Worm (Caenorhabditis elegans) whole organism, L4 larva: ENCODE results near the gene wdr-60.

ENCODE experiments used
- R02D3.7 ChIP-seq: fragments of 150-350 bp; sonication (generic microtip); optimal IDR thresholded peaks from 3 replicates; lab custom pipeline; 2014; ENCODE audit warnings: missing biosample characterization, missing genetic modification characterization
- jun-1 ChIP-seq: fragments of 150-350 bp; optimal IDR thresholded peaks from 2 replicates; lab custom pipeline; 2014; ENCODE audit warnings: missing biosample characterization, missing genetic modification reagents, missing genetic modification characterization
- unc-39 ChIP-seq: sonication (generic microtip); optimal IDR thresholded peaks from 2 replicates; lab custom pipeline; 2017; ENCODE audit warnings: missing biosample characterization, missing genetic modification characterization

DNA sequence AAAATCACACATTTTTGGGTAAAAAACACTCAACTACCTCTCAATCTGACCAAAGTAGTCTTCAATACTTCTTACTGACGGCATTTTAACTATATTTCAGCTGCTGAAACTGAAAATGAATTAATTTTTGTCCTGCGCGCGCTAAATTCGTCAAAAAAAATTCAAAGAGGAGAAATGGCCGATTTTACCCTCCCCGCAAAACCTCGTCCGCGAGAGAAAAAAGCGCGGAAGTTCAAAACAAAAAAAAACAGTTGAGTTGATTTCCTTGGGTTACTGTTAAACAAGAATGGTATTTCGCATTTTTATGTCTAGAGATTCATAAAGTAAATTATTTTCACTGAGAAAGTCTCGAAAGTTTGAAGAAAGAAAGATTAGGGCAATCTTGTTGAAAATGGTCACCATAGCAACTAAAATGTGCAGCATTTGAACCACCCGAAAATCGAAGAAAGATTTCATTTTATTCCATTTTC is at the start of gene wdr-60, which contains the start of gene C27F2.10:
- TF ChIP-seq jun-1 (tag; lab: Kevin White, UChicago) (no peak), unc-39 (no peak), R02D3.7 (tag; lab: Kevin White, UChicago) (no peak)
